Worm (Caenorhabditis elegans) whole organism, L1 larva: ENCODE data around the gene T11F9.7.

ENCODE experiments used
- Y116A8C.19 ChIP-seq: sonication (generic microtip); optimal IDR thresholded peaks from 2 replicates; lab custom pipeline; 2016; ENCODE audit warnings: missing compliant biosample characterization, missing genetic modification characterization, borderline replicate concordance
- ama-1 ChIP-seq: fragments of 150-350 bp; optimal IDR thresholded peaks from 2 replicates; lab custom pipeline; 2014
- ceh-82 ChIP-seq, 3 experiments: fragments of 150-350 bp in 1 of 3; sonication (generic microtip) in 2 of 3; optimal IDR thresholded peaks; 2 replicates each; lab custom pipeline; 2014 to 2017; ENCODE audit warnings: missing biosample characterization in 3 of 3, missing genetic modification characterization in 3 of 3
- lsy-2 ChIP-seq, 2 experiments: fragments of 150-350 bp; optimal IDR thresholded peaks; 2 replicates each; lab custom pipeline; 2014; ENCODE audit warnings: missing biosample characterization in 2 of 2, missing genetic modification characterization in 2 of 2
- nhr-71 ChIP-seq: sonication (generic microtip); optimal IDR thresholded peaks from 2 replicates; lab custom pipeline; 2016; ENCODE audit warnings: mild to moderate bottlenecking, missing genetic modification characterization, moderate library complexity, missing compliant biosample characterization
- pax-3 ChIP-seq: fragments of 200-800 bp; sonication (Bioruptor generic); optimal IDR thresholded peaks from 2 replicates; lab custom pipeline; 2018; ENCODE audit warnings: mild to moderate bottlenecking, missing genetic modification characterization, moderate library complexity, missing compliant biosample characterization
- snpc-4 ChIP-seq: fragments of 150-350 bp; optimal IDR thresholded peaks from 2 replicates; lab custom pipeline; 2014; ENCODE audit warnings: missing biosample characterization, missing genetic modification characterization
- unc-62 ChIP-seq: fragments of 150-350 bp; optimal IDR thresholded peaks from 2 replicates; lab custom pipeline; 2014; ENCODE audit warnings: missing biosample characterization, missing genetic modification reagents, missing genetic modification characterization

DNA sequence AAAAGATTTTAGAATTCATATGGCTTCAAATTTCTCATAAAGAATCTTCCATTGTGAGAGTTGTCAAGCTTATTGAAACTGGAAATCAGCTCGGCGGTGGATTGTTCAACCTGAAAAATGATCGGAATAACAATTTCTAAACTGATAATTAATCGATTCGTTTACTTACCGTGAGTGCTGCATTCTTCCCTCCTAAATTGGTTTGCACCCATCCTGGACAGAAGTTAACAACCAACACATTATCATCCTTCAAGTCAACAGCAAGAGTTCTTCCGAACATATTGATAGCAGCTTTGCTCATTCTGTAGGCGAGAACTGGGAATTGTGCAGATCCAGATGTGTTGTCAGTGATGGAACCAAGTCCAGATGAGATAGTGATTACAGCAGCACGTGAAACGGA is 39.4 kb downstream of the T11F9.7 start:
- TF ChIP-seq Y116A8C.19 (no peak), pax-3 (tag; lab: Kevin White, UChicago) (no peak), nhr-71 (tag; lab: Kevin White, UChicago) (no peak), unc-62 (GFP tag; lab: Kevin White, UChicago) (no peak), snpc-4 (tag; lab: Kevin White, UChicago) (no peak), lsy-2 (tag; optimal IDR thresholded peaks at IDR 0.05; lab: Kevin White, UChicago) (no peak), ceh-82 (tag; optimal IDR thresholded peaks at IDR 0.05; lab: Kevin White, UChicago) (no peak), ama-1 (lab: Kevin White, UChicago) (no peak)
